Worm (Caenorhabditis elegans) whole organism, young adult: ENCODE results near the gene nhr-18.
"Not testable (repeated sequence)": the region's sequence is repeated elsewhere in the genome, so short reads cannot be mapped to it uniquely, and the experiment has no call there.

ENCODE experiments used
- F49E8.2 ChIP-seq: sonication (generic microtip); optimal IDR thresholded peaks from 3 replicates; lab custom pipeline; 2017; ENCODE audit warnings: missing genetic modification characterization, mild to moderate bottlenecking, missing compliant biosample characterization, antibody characterized with exemption, moderate library complexity; ENCODE audit not compliant: insufficient read depth
- nfya-1 ChIP-seq: sonication (generic microtip); optimal IDR thresholded peaks from 2 replicates; lab custom pipeline; 2017; ENCODE audit warnings: antibody characterized with exemption, missing compliant biosample characterization, missing genetic modification characterization, borderline replicate concordance; ENCODE audit not compliant: insufficient read depth

DNA sequence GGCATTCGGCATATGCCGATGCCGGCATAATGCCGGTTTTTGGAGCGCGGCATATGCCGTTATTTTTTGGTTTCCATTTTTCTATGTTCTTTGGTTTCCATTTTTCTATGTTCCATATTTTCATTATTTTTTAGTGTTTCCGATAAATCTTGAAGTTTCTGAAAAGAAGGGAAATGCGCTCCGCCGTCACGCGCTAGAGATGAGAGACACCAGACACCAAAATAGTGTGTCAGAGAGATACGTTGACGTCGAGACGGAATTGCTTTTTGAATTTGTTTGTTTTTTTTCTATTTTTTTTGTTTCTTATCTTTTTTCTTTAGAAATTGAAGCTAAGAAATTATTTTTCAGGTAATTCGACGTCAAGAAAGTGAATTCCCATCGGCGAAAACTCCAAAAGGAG is 28.2 kb downstream of the nhr-18 start, which contains the start of gene F41B5.1:
- TF ChIP-seq F49E8.2 (tag; lab: Kevin White, UChicago); nfya-1: not testable (repeated sequence)
